Worm (Caenorhabditis elegans) whole organism, late embryonic: Measurements from ENCODE around the gene sre-7.
A peak's percentile ranks its signal among the peaks of the same experiment; 100 is the strongest.

Source experiments
- F13H6.1 ChIP-seq: sonication (generic microtip); optimal IDR thresholded peaks from 2 replicates; lab custom pipeline; 2016; ENCODE audit warnings: missing genetic modification characterization, missing compliant biosample characterization
- K09A11.1 ChIP-seq: sonication (generic microtip); optimal IDR thresholded peaks from 2 replicates; lab custom pipeline; 2017; ENCODE audit warnings: antibody characterized with exemption, mild to moderate bottlenecking, missing genetic modification characterization, missing compliant biosample characterization; ENCODE audit not compliant: insufficient read depth
- T23F11.4 ChIP-seq: fragments of 200-800 bp; sonication (Bioruptor generic); optimal IDR thresholded peaks from 2 replicates; lab custom pipeline; 2018; ENCODE audit warnings: mild to moderate bottlenecking, missing genetic modification characterization, missing compliant biosample characterization
- Y22D7AL.16 ChIP-seq: sonication (generic microtip); optimal IDR thresholded peaks from 2 replicates; lab custom pipeline; 2016; ENCODE audit warnings: missing genetic modification characterization, missing compliant biosample characterization
- ama-1 ChIP-seq: fragments of 150-350 bp; optimal IDR thresholded peaks from 2 replicates; lab custom pipeline; 2014
- ceh-18 ChIP-seq: sonication (generic microtip); optimal IDR thresholded peaks from 2 replicates; lab custom pipeline; 2016; ENCODE audit warnings: missing genetic modification characterization, missing compliant biosample characterization
- ceh-2 ChIP-seq: sonication (generic microtip); optimal IDR thresholded peaks from 2 replicates; lab custom pipeline; 2016; ENCODE audit warnings: missing genotype, missing genetic modification characterization, missing compliant biosample characterization
- ceh-22 ChIP-seq: sonication (generic microtip); optimal IDR thresholded peaks from 2 replicates; lab custom pipeline; 2017; ENCODE audit warnings: missing biosample characterization, missing genetic modification characterization
- ceh-30 ChIP-seq: fragments of 150-350 bp; optimal IDR thresholded peaks from 2 replicates; lab custom pipeline; 2014; ENCODE audit warnings: missing biosample characterization, missing genetic modification characterization
- ceh-34 ChIP-seq: sonication (generic microtip); optimal IDR thresholded peaks from 2 replicates; lab custom pipeline; 2016; ENCODE audit warnings: mild to moderate bottlenecking, missing genetic modification characterization, missing compliant biosample characterization
- ceh-48 ChIP-seq: sonication (generic microtip); optimal IDR thresholded peaks from 2 replicates; lab custom pipeline; 2016; ENCODE audit warnings: missing genetic modification characterization, inconsistent platforms, missing compliant biosample characterization
- ceh-6 ChIP-seq: fragments of 200-800 bp; sonication (Bioruptor generic); optimal IDR thresholded peaks from 2 replicates; lab custom pipeline; 2018; ENCODE audit warnings: mild to moderate bottlenecking, missing genetic modification characterization, missing compliant biosample characterization
- che-1 ChIP-seq: sonication (generic microtip); optimal IDR thresholded peaks from 2 replicates; lab custom pipeline; 2016; ENCODE audit warnings: mild to moderate bottlenecking, missing genetic modification characterization, missing compliant biosample characterization
- dmd-4 ChIP-seq: sonication (generic microtip); optimal IDR thresholded peaks from 2 replicates; lab custom pipeline; 2016; ENCODE audit warnings: borderline replicate concordance, missing genetic modification characterization, missing compliant biosample characterization
- dve-1 ChIP-seq: sonication (generic microtip); optimal IDR thresholded peaks from 2 replicates; lab custom pipeline; 2017; ENCODE audit warnings: antibody characterized with exemption, mild to moderate bottlenecking, missing genetic modification characterization, missing compliant biosample characterization
- ets-4 ChIP-seq: sonication (generic microtip); optimal IDR thresholded peaks from 2 replicates; lab custom pipeline; 2016; ENCODE audit warnings: missing genetic modification characterization, missing compliant biosample characterization
- eyg-1 ChIP-seq: sonication (generic microtip); optimal IDR thresholded peaks from 2 replicates; lab custom pipeline; 2016; ENCODE audit warnings: missing genotype, missing genetic modification characterization, missing compliant biosample characterization
- fax-1 ChIP-seq: sonication (generic microtip); optimal IDR thresholded peaks from 2 replicates; lab custom pipeline; 2016; ENCODE audit warnings: missing genotype, missing genetic modification characterization, missing compliant biosample characterization
- fkh-10 ChIP-seq: fragments of 150-350 bp; optimal IDR thresholded peaks from 2 replicates; lab custom pipeline; 2014; ENCODE audit warnings: missing biosample characterization, missing genetic modification reagents, missing genetic modification characterization
- gmeb-2 ChIP-seq: sonication (generic microtip); optimal IDR thresholded peaks from 2 replicates; lab custom pipeline; 2016; ENCODE audit warnings: missing genetic modification characterization, inconsistent platforms, missing compliant biosample characterization
- hlh-13 ChIP-seq: fragments of 200-800 bp; sonication (Bioruptor generic); optimal IDR thresholded peaks from 2 replicates; lab custom pipeline; 2018; ENCODE audit warnings: mild to moderate bottlenecking, missing genetic modification characterization, missing compliant biosample characterization
- hlh-30 ChIP-seq: sonication (generic microtip); optimal IDR thresholded peaks from 2 replicates; lab custom pipeline; 2017; ENCODE audit warnings: antibody characterized with exemption, missing genetic modification characterization, missing compliant biosample characterization; ENCODE audit not compliant: insufficient read depth
- hlh-6 ChIP-seq: sonication (generic microtip); optimal IDR thresholded peaks from 2 replicates; lab custom pipeline; 2016; ENCODE audit warnings: missing genotype, missing genetic modification characterization, missing compliant biosample characterization
- hlh-8 ChIP-seq: sonication (generic microtip); optimal IDR thresholded peaks from 2 replicates; lab custom pipeline; 2016; ENCODE audit warnings: missing genotype, missing genetic modification characterization, missing compliant biosample characterization
- lim-6 ChIP-seq: sonication (generic microtip); optimal IDR thresholded peaks from 2 replicates; lab custom pipeline; 2016; ENCODE audit warnings: missing genetic modification characterization, missing compliant biosample characterization
- lin-11 ChIP-seq: fragments of 200-800 bp; sonication (Bioruptor generic); optimal IDR thresholded peaks from 2 replicates; lab custom pipeline; 2018; ENCODE audit warnings: mild to moderate bottlenecking, missing genetic modification characterization, missing compliant biosample characterization
- madf-2 ChIP-seq: sonication (generic microtip); optimal IDR thresholded peaks from 2 replicates; lab custom pipeline; 2017; ENCODE audit warnings: missing genetic modification characterization, missing compliant biosample characterization
- mec-3 ChIP-seq: sonication (generic microtip); optimal IDR thresholded peaks from 2 replicates; lab custom pipeline; 2016; ENCODE audit warnings: borderline replicate concordance, missing genetic modification characterization, missing compliant biosample characterization
- nfya-1 ChIP-seq: sonication (generic microtip); optimal IDR thresholded peaks from 2 replicates; lab custom pipeline; 2017; ENCODE audit warnings: missing genetic modification characterization, mild to moderate bottlenecking, missing compliant biosample characterization, antibody characterized with exemption, moderate library complexity
- nhr-11 ChIP-seq: fragments of 150-350 bp; optimal IDR thresholded peaks from 2 replicates; lab custom pipeline; 2014; ENCODE audit warnings: missing biosample characterization, missing genetic modification characterization
- pag-3 ChIP-seq: sonication (generic microtip); optimal IDR thresholded peaks from 2 replicates; lab custom pipeline; 2016; ENCODE audit warnings: missing compliant biosample characterization, missing genetic modification characterization, borderline replicate concordance
- pat-9 ChIP-seq: fragments of 200-800 bp; sonication (Bioruptor generic); optimal IDR thresholded peaks from 2 replicates; lab custom pipeline; 2018; ENCODE audit warnings: mild to moderate bottlenecking, missing genetic modification characterization, moderate library complexity, missing compliant biosample characterization
- pha-2 ChIP-seq: sonication (generic microtip); optimal IDR thresholded peaks from 2 replicates; lab custom pipeline; 2017; ENCODE audit warnings: mild to moderate bottlenecking, missing genetic modification characterization, missing compliant biosample characterization
- pha-4 ChIP-seq: fragments of 150-350 bp; optimal IDR thresholded peaks from 2 replicates; lab custom pipeline; 2018; ENCODE audit warnings: missing biosample characterization, missing genetic modification reagents, missing genetic modification characterization
- pqm-1 ChIP-seq: sonication (generic microtip); optimal IDR thresholded peaks from 2 replicates; lab custom pipeline; 2016; ENCODE audit warnings: missing genetic modification characterization, missing compliant biosample characterization
- sox-4 ChIP-seq: sonication (generic microtip); optimal IDR thresholded peaks from 2 replicates; lab custom pipeline; 2017; ENCODE audit warnings: mild to moderate bottlenecking, missing genetic modification characterization, inconsistent platforms, missing compliant biosample characterization
- tbx-2 ChIP-seq: sonication (generic microtip); optimal IDR thresholded peaks from 2 replicates; lab custom pipeline; 2016; ENCODE audit warnings: missing genetic modification characterization, missing compliant biosample characterization
- ttx-3 ChIP-seq: sonication (generic microtip); optimal IDR thresholded peaks from 2 replicates; lab custom pipeline; 2016; ENCODE audit warnings: missing genetic modification reagents, missing genetic modification characterization, missing compliant biosample characterization
- unc-3 ChIP-seq, 2 experiments: fragments of 200-800 bp in 1 of 2; sonication (Bioruptor generic) in 1 of 2; sonication (generic microtip) in 1 of 2; conservative IDR thresholded peaks in 1 of 2; optimal IDR thresholded peaks in 1 of 2; 2 replicates each; pipeline versions ENCODE4 v1.3.6 to Lab custom; 2016 to 2022; ENCODE audit warnings: missing compliant biosample characterization in 2 of 2, missing genetic modification characterization in 2 of 2, missing genetic modification reagents in 1 of 2
- unc-42 ChIP-seq: sonication (generic microtip); optimal IDR thresholded peaks from 2 replicates; lab custom pipeline; 2016; ENCODE audit warnings: missing genotype, missing genetic modification characterization, missing compliant biosample characterization
- unc-55 ChIP-seq: sonication (generic microtip); optimal IDR thresholded peaks from 2 replicates; lab custom pipeline; 2017; ENCODE audit warnings: missing biosample characterization, missing genetic modification reagents, missing genetic modification characterization
- unc-86 ChIP-seq: sonication (generic microtip); optimal IDR thresholded peaks from 2 replicates; lab custom pipeline; 2016; ENCODE audit warnings: missing genetic modification characterization, missing compliant biosample characterization
- zip-5 ChIP-seq: sonication (generic microtip); optimal IDR thresholded peaks from 2 replicates; lab custom pipeline; 2016; ENCODE audit warnings: missing genetic modification characterization, missing compliant biosample characterization

Gene sre-7

DNA sequence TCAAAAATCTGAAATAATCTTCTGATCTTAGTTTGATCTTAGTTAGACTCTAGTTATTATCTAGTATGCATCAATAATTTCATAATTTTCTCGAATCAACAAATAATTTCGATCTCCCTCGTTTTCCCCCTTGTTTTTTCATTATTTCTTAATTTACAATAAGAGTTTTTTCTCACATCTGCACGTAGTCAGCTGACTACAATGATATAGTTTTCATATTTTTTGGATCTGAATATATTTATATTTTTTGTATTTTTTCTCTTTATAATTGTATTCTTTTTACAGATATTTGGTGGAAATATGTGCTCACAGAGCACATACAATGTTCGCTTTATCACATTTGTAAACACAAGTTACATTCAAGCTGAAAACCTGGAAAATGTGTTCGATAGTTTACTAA is at the start of gene sre-7:
Gene sre-7 (plus strand): TSS at position 301 of the 400 bp plus-strand sequence.
- TF ChIP-seq lim-6 (tag; lab: Kevin White, UChicago) (no peak), ama-1 (no peak), ceh-2 (tag; lab: Kevin White, UChicago) (no peak), F13H6.1 (tag; lab: Kevin White, UChicago) (no peak), T23F11.4 (GFP tag; lab: Kevin White, UChicago) (no peak), pqm-1 (tag; lab: Kevin White, UChicago) (no peak), K09A11.1 (tag; lab: Kevin White, UChicago) (no peak), zip-5 (no peak), lin-11 (no peak), hlh-30 (tag; lab: Kevin White, UChicago) (no peak), unc-3 (GFP tag; conservative IDR thresholded peaks at IDR 0.05; lab: Robert Waterston, UW) (no peak), unc-3 (tag; optimal IDR thresholded peaks at IDR 0.05; lab: Kevin White, UChicago) (no peak), ets-4 (tag; lab: Kevin White, UChicago) (no peak), che-1 (tag; lab: Kevin White, UChicago) (no peak), hlh-13 (no peak)

DNA sequence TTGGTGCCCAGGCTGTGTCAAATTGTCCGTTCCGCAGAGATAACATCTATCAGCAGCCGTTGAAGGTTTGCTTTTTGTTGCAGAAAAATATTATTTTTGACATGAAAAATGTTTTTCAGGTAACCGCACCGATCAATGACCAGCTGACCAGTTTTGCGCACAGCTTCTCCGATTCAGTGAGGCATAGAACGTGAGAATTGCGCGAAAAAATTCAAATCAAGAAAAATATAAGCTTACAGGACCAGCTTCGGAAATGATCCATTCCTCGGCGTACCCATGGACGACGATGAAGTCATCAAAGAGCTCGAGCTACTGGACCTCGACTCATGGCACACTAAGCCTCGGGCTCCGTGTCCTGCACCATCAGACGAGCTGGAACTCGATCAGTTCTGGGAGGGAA is 49.5 kb upstream of the sre-7 start:
- no peak for TF ChIP-seq unc-55 (GFP tag; lab: Kevin White, UChicago)
- no peak for TF ChIP-seq ceh-34 (tag; lab: Kevin White, UChicago)
- TF ChIP-seq mec-3 (tag; lab: Kevin White, UChicago) = no peak
- no peak for TF ChIP-seq ttx-3 (tag; lab: Kevin White, UChicago)
- TF ChIP-seq madf-2 (tag; lab: Kevin White, UChicago) = no peak
- no peak for TF ChIP-seq sox-4
- no peak for TF ChIP-seq lim-6 (tag; lab: Kevin White, UChicago)
- TF ChIP-seq nfya-1 (tag; lab: Kevin White, UChicago) = no peak
- no peak for TF ChIP-seq lin-11
- TF ChIP-seq tbx-2 (tag; lab: Kevin White, UChicago) = no peak

ce11 chrV:14197651-14198050 is 46.4 kb upstream of the sre-7 start:
- TF ChIP-seq hlh-30 (tag; lab: Kevin White, UChicago) = no peak
- no peak for TF ChIP-seq tbx-2 (tag; lab: Kevin White, UChicago)
- no peak for TF ChIP-seq pha-2 (tag; lab: Kevin White, UChicago)
- TF ChIP-seq sox-4 = no peak
- no peak for TF ChIP-seq gmeb-2 (tag; lab: Kevin White, UChicago)
- TF ChIP-seq fkh-10 (GFP tag; lab: Kevin White, UChicago) = no peak
- no peak for TF ChIP-seq pat-9 (tag; lab: Kevin White, UChicago)
- no peak for TF ChIP-seq ets-4 (tag; lab: Kevin White, UChicago)
- TF ChIP-seq pha-4 (tag; lab: Kevin White, UChicago) = no peak
- TF ChIP-seq ceh-22 (tag; lab: Kevin White, UChicago) = no peak
- no peak for TF ChIP-seq mec-3 (tag; lab: Kevin White, UChicago)
- no peak for TF ChIP-seq T23F11.4 (GFP tag; lab: Kevin White, UChicago)

DNA sequence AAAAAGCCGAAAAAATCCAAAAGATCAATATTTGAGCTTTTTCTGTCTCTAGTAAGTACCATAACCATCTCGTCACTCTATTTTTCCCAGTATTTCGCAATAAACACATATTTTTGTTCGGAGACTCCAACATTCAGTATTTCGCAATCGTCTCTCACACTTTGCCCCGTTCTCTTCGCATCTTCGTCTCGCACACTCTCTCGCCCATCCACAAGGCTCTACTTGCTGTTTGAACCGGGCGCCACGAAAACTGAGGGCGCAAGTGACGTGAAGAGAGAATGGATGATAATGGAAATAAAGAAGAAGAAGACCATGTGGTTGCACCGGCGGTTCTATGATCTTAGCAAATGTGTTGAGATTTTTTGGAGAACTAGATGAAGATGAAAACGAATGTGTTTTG is 43.9 kb upstream of the sre-7 start:
- peak; percentile 78 for TF ChIP-seq dve-1
- TF ChIP-seq F13H6.1 (tag; lab: Kevin White, UChicago) = no peak
- TF ChIP-seq fax-1 = no peak
- TF ChIP-seq pqm-1 (tag; lab: Kevin White, UChicago) = no peak
- peak; percentile 75 for TF ChIP-seq unc-55 (GFP tag; lab: Kevin White, UChicago)
- no peak for TF ChIP-seq ceh-48 (tag; lab: Kevin White, UChicago)
- TF ChIP-seq pag-3 (tag; lab: Kevin White, UChicago) = no peak
- TF ChIP-seq nhr-11 = no peak
- no peak for TF ChIP-seq Y22D7AL.16 (tag; lab: Kevin White, UChicago)
- TF ChIP-seq hlh-8 = no peak
- TF ChIP-seq tbx-2 (tag; lab: Kevin White, UChicago) = peak; percentile 45
- no peak for TF ChIP-seq T23F11.4 (GFP tag; lab: Kevin White, UChicago)
- no peak for TF ChIP-seq dmd-4 (tag; lab: Kevin White, UChicago)
- no peak for TF ChIP-seq unc-86 (tag; lab: Kevin White, UChicago)
- TF ChIP-seq unc-42 (tag; lab: Kevin White, UChicago) = peak; percentile 28
- TF ChIP-seq ceh-30 = no peak
- TF ChIP-seq ceh-18 = peak; percentile 81
- TF ChIP-seq ets-4 (tag; lab: Kevin White, UChicago) = peak; percentile 8
- TF ChIP-seq hlh-6 (tag; lab: Kevin White, UChicago) = no peak
- no peak for TF ChIP-seq eyg-1 (tag; lab: Kevin White, UChicago)
- no peak for TF ChIP-seq ceh-6 (GFP tag; lab: Kevin White, UChicago)
- TF ChIP-seq sox-4 = no peak
- TF ChIP-seq nfya-1 (tag; lab: Kevin White, UChicago) = peak; percentile 50
